Worm (Caenorhabditis elegans) whole organism, mixed stage, embryonic: Measurements from ENCODE around the gene C06B3.1.

ENCODE experiments used
- M03D4.4 ChIP-seq: sonication (generic microtip); optimal IDR thresholded peaks from 2 replicates; lab custom pipeline; 2017; ENCODE audit warnings: mild to moderate bottlenecking, missing genetic modification characterization, missing compliant biosample characterization
- bed-3 ChIP-seq: fragments of 200-800 bp; sonication (Bioruptor generic); optimal IDR thresholded peaks from 3 replicates; lab custom pipeline; 2018; ENCODE audit warnings: mild to moderate bottlenecking, missing genetic modification characterization, moderate library complexity, missing compliant biosample characterization
- ceh-39 ChIP-seq: fragments of 150-350 bp; optimal IDR thresholded peaks from 2 replicates; lab custom pipeline; 2014; ENCODE audit warnings: missing biosample characterization, missing genetic modification characterization
- ceh-43 ChIP-seq: fragments of 200-800 bp; sonication (Bioruptor generic); optimal IDR thresholded peaks from 2 replicates; lab custom pipeline; 2018; ENCODE audit warnings: mild to moderate bottlenecking, missing genetic modification characterization, moderate library complexity, missing compliant biosample characterization
- ceh-83 ChIP-seq: fragments of 200-800 bp; sonication (Bioruptor generic); optimal IDR thresholded peaks from 2 replicates; lab custom pipeline; 2018; ENCODE audit warnings: mild to moderate bottlenecking, missing genetic modification characterization, missing compliant biosample characterization
- ces-1 ChIP-seq: fragments of 150-350 bp; optimal IDR thresholded peaks from 2 replicates; lab custom pipeline; 2014; ENCODE audit warnings: missing biosample characterization, missing genetic modification reagents, missing genetic modification characterization
- cnd-1 ChIP-seq: fragments of 200-800 bp; sonication (Bioruptor generic); optimal IDR thresholded peaks from 2 replicates; lab custom pipeline; 2018; ENCODE audit warnings: mild to moderate bottlenecking, missing genetic modification characterization, missing compliant biosample characterization
- drap-1 ChIP-seq: fragments of 200-800 bp; sonication (Bioruptor generic); optimal IDR thresholded peaks from 3 replicates; lab custom pipeline; 2018; ENCODE audit warnings: mild to moderate bottlenecking, missing genetic modification characterization, missing compliant biosample characterization
- elt-1 ChIP-seq: sonication (generic microtip); optimal IDR thresholded peaks from 2 replicates; lab custom pipeline; 2017; ENCODE audit warnings: missing genetic modification characterization, mild to moderate bottlenecking, missing compliant biosample characterization, antibody characterized with exemption, moderate library complexity, borderline replicate concordance; ENCODE audit not compliant: insufficient read depth
- elt-3 ChIP-seq: fragments of 150-350 bp; optimal IDR thresholded peaks from 2 replicates; lab custom pipeline; 2014; ENCODE audit warnings: missing biosample characterization, missing genetic modification characterization
- flh-1 ChIP-seq: fragments of 200-800 bp; sonication (Bioruptor generic); optimal IDR thresholded peaks from 2 replicates; lab custom pipeline; 2018; ENCODE audit warnings: mild to moderate bottlenecking, missing genetic modification characterization, moderate library complexity, missing compliant biosample characterization
- ham-2 ChIP-seq: fragments of 200-800 bp; sonication (Bioruptor generic); optimal IDR thresholded peaks from 2 replicates; lab custom pipeline; 2018; ENCODE audit warnings: mild to moderate bottlenecking, missing genetic modification characterization, missing compliant biosample characterization
- hlh-1 ChIP-seq: fragments of 150-350 bp; optimal IDR thresholded peaks from 2 replicates; lab custom pipeline; 2014; ENCODE audit warnings: missing biosample characterization, missing genetic modification reagents, missing genetic modification characterization
- lin-13 ChIP-seq: fragments of 150-350 bp; optimal IDR thresholded peaks from 2 replicates; lab custom pipeline; 2014; ENCODE audit warnings: missing biosample characterization, missing genetic modification characterization
- lin-32 ChIP-seq: fragments of 200-800 bp; sonication (Bioruptor generic); optimal IDR thresholded peaks from 2 replicates; lab custom pipeline; 2018; ENCODE audit warnings: mild to moderate bottlenecking, missing genetic modification characterization, missing compliant biosample characterization
- lsy-2 ChIP-seq: fragments of 150-350 bp; optimal IDR thresholded peaks from 2 replicates; lab custom pipeline; 2014; ENCODE audit warnings: missing biosample characterization, missing genetic modification characterization
- mab-5 ChIP-seq: fragments of 150-350 bp; optimal IDR thresholded peaks from 2 replicates; lab custom pipeline; 2014; ENCODE audit warnings: missing biosample characterization, missing genetic modification characterization
- mep-1 ChIP-seq: fragments of 150-350 bp; optimal IDR thresholded peaks from 2 replicates; lab custom pipeline; 2017; ENCODE audit warnings: missing biosample characterization, missing genetic modification reagents, missing genetic modification characterization, inconsistent platforms
- mls-2 ChIP-seq: sonication (generic microtip); optimal IDR thresholded peaks from 2 replicates; lab custom pipeline; 2016; ENCODE audit warnings: mild to moderate bottlenecking, missing genetic modification characterization, moderate library complexity, missing compliant biosample characterization
- nhr-2 ChIP-seq: fragments of 150-350 bp; optimal IDR thresholded peaks from 2 replicates; lab custom pipeline; 2014; ENCODE audit warnings: missing biosample characterization, missing genetic modification characterization
- nhr-237 ChIP-seq: fragments of 150-350 bp; optimal IDR thresholded peaks from 2 replicates; lab custom pipeline; 2014; ENCODE audit warnings: missing biosample characterization, missing genetic modification characterization
- nhr-28 ChIP-seq: fragments of 150-350 bp; optimal IDR thresholded peaks from 2 replicates; lab custom pipeline; 2014; ENCODE audit warnings: missing biosample characterization, missing genetic modification characterization
- nhr-76 ChIP-seq: sonication (generic microtip); optimal IDR thresholded peaks from 2 replicates; lab custom pipeline; 2017; ENCODE audit warnings: missing biosample characterization, missing genetic modification characterization
- pha-4 ChIP-seq: fragments of 150-350 bp; optimal IDR thresholded peaks from 2 replicates; lab custom pipeline; 2018; ENCODE audit warnings: missing biosample characterization, missing genetic modification reagents, missing genetic modification characterization
- sem-2 ChIP-seq: fragments of 200-800 bp; sonication (Bioruptor generic); optimal IDR thresholded peaks from 2 replicates; lab custom pipeline; 2018; ENCODE audit warnings: mild to moderate bottlenecking, missing genetic modification characterization, missing compliant biosample characterization
- sptf-1 ChIP-seq: sonication (generic microtip); optimal IDR thresholded peaks from 2 replicates; lab custom pipeline; 2017; ENCODE audit warnings: mild to moderate bottlenecking, missing genetic modification characterization, moderate library complexity, missing compliant biosample characterization
- tbx-8 ChIP-seq: fragments of 200-800 bp; sonication (Bioruptor generic); optimal IDR thresholded peaks from 2 replicates; lab custom pipeline; 2018; ENCODE audit warnings: mild to moderate bottlenecking, missing genetic modification characterization, moderate library complexity, missing compliant biosample characterization
- unc-120 ChIP-seq: sonication (generic microtip); optimal IDR thresholded peaks from 2 replicates; lab custom pipeline; 2017; ENCODE audit warnings: missing genetic modification characterization, missing compliant biosample characterization; ENCODE audit not compliant: poor library complexity, severe bottlenecking
- unc-39 ChIP-seq: fragments of 150-350 bp; optimal IDR thresholded peaks from 2 replicates; lab custom pipeline; 2014; ENCODE audit warnings: missing biosample characterization, missing genetic modification characterization
- unc-62 ChIP-seq: fragments of 150-350 bp; optimal IDR thresholded peaks from 2 replicates; lab custom pipeline; 2014; ENCODE audit warnings: missing biosample characterization, missing genetic modification reagents, missing genetic modification characterization
- zip-8 ChIP-seq: fragments of 150-350 bp; optimal IDR thresholded peaks from 2 replicates; lab custom pipeline; 2014; ENCODE audit warnings: missing biosample characterization, missing genetic modification characterization
- ztf-11 ChIP-seq: fragments of 150-350 bp; optimal IDR thresholded peaks from 2 replicates; lab custom pipeline; 2014; ENCODE audit warnings: missing biosample characterization, missing genetic modification characterization

C06B3.1 gene

DNA sequence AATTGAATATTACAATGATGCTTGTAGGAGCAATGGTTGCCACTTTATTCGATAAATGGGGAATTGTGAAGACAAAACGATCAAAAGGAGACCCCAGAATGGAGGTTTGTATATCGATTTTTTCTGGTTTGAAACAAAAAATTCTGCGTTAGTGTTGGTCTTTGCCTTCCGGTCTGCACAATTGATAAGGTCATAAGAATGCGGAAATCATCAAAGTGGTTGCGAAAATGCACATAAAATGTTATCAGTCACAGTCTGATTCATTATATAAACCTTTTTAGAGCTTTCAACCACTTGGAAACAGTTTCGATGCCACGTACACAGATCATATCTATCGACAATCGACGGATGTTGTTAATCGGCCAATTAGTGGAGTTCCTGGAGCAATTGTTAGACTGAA is 9.0 kb upstream of the C06B3.1 start:
- TF ChIP-seq M03D4.4 (no peak), lin-32 (no peak), nhr-76 (no peak), lin-13 (tag; lab: Kevin White, UChicago) (no peak), ceh-39 (tag; lab: Kevin White, UChicago) (no peak), drap-1 (GFP tag; lab: Kevin White, UChicago) (no peak), ztf-11 (tag; lab: Kevin White, UChicago) (no peak), ces-1 (GFP tag; lab: Kevin White, UChicago) (no peak), unc-39 (no peak), pha-4 (no peak), mab-5 (tag; lab: Kevin White, UChicago) (no peak), unc-120 (tag; lab: Kevin White, UChicago) (no peak), zip-8 (tag; lab: Kevin White, UChicago) (no peak), sptf-1 (no peak), ceh-43 (GFP tag; lab: Kevin White, UChicago) (no peak), elt-3 (tag; lab: Kevin White, UChicago) (no peak), ceh-83 (GFP tag; lab: Kevin White, UChicago) (no peak), lsy-2 (tag; lab: Kevin White, UChicago) (no peak)

DNA sequence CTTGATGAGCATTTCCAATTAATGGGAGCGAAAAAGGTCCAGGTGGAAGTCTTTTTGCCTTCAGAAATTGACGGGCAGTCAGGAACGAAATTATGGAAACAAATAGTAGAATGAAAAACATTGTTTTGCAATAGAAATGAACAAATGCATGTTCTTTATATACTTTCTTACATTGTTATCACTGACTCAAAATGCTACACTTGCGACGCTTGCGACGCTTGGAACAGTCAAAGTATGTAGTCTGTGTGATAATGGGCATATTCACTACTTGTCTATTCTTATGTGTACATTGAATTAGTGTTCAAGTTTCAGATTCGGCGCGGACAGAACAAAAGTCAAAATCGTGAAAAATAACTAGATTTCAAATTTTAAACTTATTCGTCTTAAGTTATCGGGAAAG is 4.2 kb upstream of the C06B3.1 start, which contains the start of gene cyp-35C1:
Gene cyp-35C1, minus strand, starts transcription at position 132 of the 400 bp plus-strand sequence.
- no peak for TF ChIP-seq mep-1
- TF ChIP-seq elt-1 = no peak

DNA sequence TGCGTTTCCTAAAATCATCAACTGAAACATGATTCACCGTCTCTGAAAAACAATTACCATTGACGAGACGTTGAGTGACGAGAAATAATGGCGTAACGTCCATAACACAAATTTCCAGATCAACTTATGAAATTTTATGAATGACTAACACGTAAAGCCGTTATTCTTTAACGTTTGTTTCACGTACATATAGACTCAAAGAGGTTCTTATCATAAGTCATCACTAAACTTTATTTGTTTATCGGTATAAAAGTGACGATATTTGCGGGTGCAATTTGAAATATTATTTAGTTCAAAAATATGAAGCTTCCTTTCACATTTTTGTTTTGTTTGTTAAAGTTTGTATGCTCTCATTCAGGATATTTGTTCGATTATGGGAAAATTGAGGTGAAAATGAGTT is 3.4 kb upstream of the C06B3.1 start, which contains the start of gene oac-3:
Gene oac-3, plus strand, starts transcription at position 301 of the 400 bp plus-strand sequence.
- no peak for TF ChIP-seq sem-2 (GFP tag; lab: Kevin White, UChicago)
- no peak for TF ChIP-seq ceh-83 (GFP tag; lab: Kevin White, UChicago)
- TF ChIP-seq hlh-1 (tag; lab: Kevin White, UChicago) = no peak
- TF ChIP-seq mls-2 (tag; lab: Kevin White, UChicago) = no peak
- no peak for TF ChIP-seq nhr-2 (tag; lab: Kevin White, UChicago)
- no peak for TF ChIP-seq ces-1 (GFP tag; lab: Kevin White, UChicago)
- no peak for TF ChIP-seq pha-4
- no peak for TF ChIP-seq ham-2 (GFP tag; lab: Kevin White, UChicago)
- TF ChIP-seq flh-1 (GFP tag; lab: Kevin White, UChicago) = no peak

DNA sequence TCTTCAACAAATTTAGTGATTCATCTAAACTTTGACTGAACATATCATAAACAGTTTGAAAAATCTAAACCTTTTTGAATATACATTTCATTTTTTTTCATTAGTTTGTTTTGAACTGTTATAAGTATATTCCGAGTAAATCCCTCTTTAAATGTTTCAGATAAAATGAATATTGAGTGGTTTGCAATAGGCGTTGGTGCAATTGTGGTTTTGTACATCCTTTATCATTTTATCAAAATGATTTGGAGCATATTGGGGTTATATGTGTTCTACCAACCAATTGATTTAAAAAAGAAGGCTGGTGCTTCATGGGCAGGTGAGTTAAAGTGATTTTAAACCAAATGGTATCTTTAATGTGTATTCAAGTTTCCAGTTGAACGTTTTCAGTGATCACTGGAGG is 1.9 kb downstream of the C06B3.1 start, which contains the start of gene stdh-3:
Gene stdh-3, plus strand, starts transcription at position 166 of the 400 bp plus-strand sequence.
- TF ChIP-seq nhr-237 (tag; lab: Kevin White, UChicago) (no peak), lin-32 (no peak)

DNA sequence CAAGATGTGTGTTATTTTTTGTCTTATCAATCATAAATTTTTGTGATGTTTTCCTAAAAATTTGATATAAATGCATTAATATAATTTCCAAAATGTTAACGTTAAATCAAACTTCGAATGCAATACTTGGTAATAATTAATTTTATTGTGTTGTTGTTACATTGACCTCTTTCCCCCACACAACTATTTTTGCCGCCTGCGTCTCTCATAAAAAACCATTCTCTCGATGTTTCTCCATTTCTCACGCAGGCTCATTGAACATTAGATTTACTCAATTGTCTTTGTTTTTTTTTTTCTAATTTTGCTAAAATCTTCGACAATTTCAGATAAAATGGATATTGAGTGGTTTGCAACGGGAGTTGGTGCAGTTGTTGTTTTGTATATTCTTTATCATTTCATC is 3.6 kb downstream of the C06B3.1 start, which contains the start of gene stdh-1:
Gene stdh-1, plus strand, starts transcription at position 327 of the 400 bp plus-strand sequence.
- TF ChIP-seq ces-1 (GFP tag; lab: Kevin White, UChicago) = peak; percentile 79
- TF ChIP-seq ceh-39 (tag; lab: Kevin White, UChicago) = no peak
- no peak for TF ChIP-seq unc-62 (GFP tag; lab: Kevin White, UChicago)
- no peak for TF ChIP-seq elt-1
- no peak for TF ChIP-seq nhr-2 (tag; lab: Kevin White, UChicago)
- no peak for TF ChIP-seq nhr-237 (tag; lab: Kevin White, UChicago)
- TF ChIP-seq nhr-76 = no peak
- TF ChIP-seq ceh-83 (GFP tag; lab: Kevin White, UChicago) = no peak

DNA sequence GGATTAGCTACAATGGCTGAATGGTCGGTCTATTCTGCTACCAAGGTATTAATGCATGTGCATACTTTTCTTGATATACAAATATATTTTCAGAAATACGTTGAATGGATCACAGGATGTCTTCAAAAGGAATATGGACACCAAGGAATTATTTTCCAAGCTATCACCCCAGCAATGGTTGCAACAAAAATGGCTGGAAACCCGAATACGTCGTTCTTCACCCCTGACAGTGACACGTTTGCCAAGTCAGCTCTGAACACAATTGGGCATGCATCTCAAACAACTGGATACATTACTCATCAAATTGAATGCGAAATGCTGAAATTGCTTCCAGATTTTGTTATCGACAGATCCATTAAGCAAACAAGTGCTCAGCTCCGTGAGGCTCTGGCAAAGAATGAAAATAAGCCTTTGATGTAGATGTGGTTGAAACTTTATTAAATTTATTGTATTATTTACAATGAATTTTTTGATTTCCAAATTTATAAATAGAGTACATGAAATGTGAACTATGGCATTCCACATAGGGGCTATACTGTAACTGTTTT is 5.0 kb downstream of the C06B3.1 start:
- TF ChIP-seq hlh-1 (tag; lab: Kevin White, UChicago) = no peak
- TF ChIP-seq mab-5 (tag; lab: Kevin White, UChicago) = no peak
- no peak for TF ChIP-seq nhr-28 (tag; lab: Kevin White, UChicago)
- TF ChIP-seq ceh-39 (tag; lab: Kevin White, UChicago) = no peak
- TF ChIP-seq unc-39 = no peak
- TF ChIP-seq zip-8 (tag; lab: Kevin White, UChicago) = no peak
- no peak for TF ChIP-seq bed-3
- TF ChIP-seq elt-3 (tag; lab: Kevin White, UChicago) = no peak
- no peak for TF ChIP-seq nhr-237 (tag; lab: Kevin White, UChicago)
- no peak for TF ChIP-seq M03D4.4
- TF ChIP-seq pha-4 = no peak
- no peak for TF ChIP-seq ceh-83 (GFP tag; lab: Kevin White, UChicago)
- TF ChIP-seq lin-13 (tag; lab: Kevin White, UChicago) = no peak
- TF ChIP-seq cnd-1 = no peak
- TF ChIP-seq mep-1 = no peak
- no peak for TF ChIP-seq ham-2 (GFP tag; lab: Kevin White, UChicago)
- no peak for TF ChIP-seq tbx-8
- no peak for TF ChIP-seq elt-1
- no peak for TF ChIP-seq ztf-11 (tag; lab: Kevin White, UChicago)
